Fruit fly (Drosophila melanogaster) whole organism, embryonic: ENCODE results near the gene IFT52.

Source experiments
- Atf6 ChIP-seq: fragments of 200-800 bp; sonication (Bioruptor generic); IDR thresholded peaks from 2 replicates; pipeline ENCODE4 v1.3.6; 2022; ENCODE audit warnings: missing biosample characterization, missing genetic modification characterization
- Bgb ChIP-seq: fragments of 200-800 bp; sonication (Bioruptor generic); IDR thresholded peaks from 2 replicates; pipeline ENCODE4 v1.3.6; 2022; ENCODE audit warnings: missing biosample characterization, missing genetic modification characterization; ENCODE audit not compliant: partially characterized antibody
- CG10267 ChIP-seq: fragments of 200-800 bp; sonication (Bioruptor generic); optimal IDR thresholded peaks from 2 replicates; lab custom pipeline; 2018; ENCODE audit warnings: missing biosample characterization, mild to moderate bottlenecking, missing genetic modification characterization, moderate library complexity
- CG12391 ChIP-seq: fragments of 200-800 bp; sonication (Bioruptor generic); optimal IDR thresholded peaks from 3 replicates; lab custom pipeline; 2018; ENCODE audit warnings: missing biosample characterization, mild to moderate bottlenecking, missing genetic modification characterization, moderate library complexity
- CG13287 ChIP-seq: fragments of 200-800 bp; sonication (Bioruptor generic); IDR thresholded peaks from 2 replicates; pipeline ENCODE4 v1.3.6; 2022; ENCODE audit warnings: missing biosample characterization, missing genetic modification characterization; ENCODE audit not compliant: partially characterized antibody
- CG14710 ChIP-seq: fragments of 200-800 bp; sonication (Bioruptor generic); optimal IDR thresholded peaks from 3 replicates; lab custom pipeline; 2019; ENCODE audit warnings: missing biosample characterization, mild to moderate bottlenecking, missing genetic modification characterization, moderate library complexity
- CG14860 ChIP-seq: fragments of 200-800 bp; sonication (Bioruptor generic); IDR thresholded peaks from 3 replicates; pipeline ENCODE4 v1.3.6; 2022; ENCODE audit warnings: missing biosample characterization, missing genetic modification characterization; ENCODE audit not compliant: partially characterized antibody
- CG16813 ChIP-seq: fragments of 200-800 bp; sonication (Bioruptor generic); IDR thresholded peaks from 3 replicates; pipeline ENCODE4 v1.3.6; 2022; ENCODE audit warnings: missing biosample characterization, missing genetic modification characterization; ENCODE audit not compliant: partially characterized antibody
- CG17829 ChIP-seq: fragments of 200-800 bp; optimal IDR thresholded peaks from 2 replicates; lab custom pipeline; 2019; ENCODE audit warnings: missing biosample characterization, mild to moderate bottlenecking, missing genetic modification characterization, moderate library complexity
- CG18011 ChIP-seq: fragments of 200-800 bp; sonication (Bioruptor generic); optimal IDR thresholded peaks from 2 replicates; lab custom pipeline; 2017; ENCODE audit warnings: missing biosample characterization, missing genetic modification characterization, mild to moderate bottlenecking, moderate library complexity, missing genotype
- CG18599 ChIP-seq: fragments of 200-800 bp; sonication (Bioruptor generic); optimal IDR thresholded peaks from 3 replicates; lab custom pipeline; 2017; ENCODE audit warnings: missing biosample characterization, missing genetic modification characterization, mild to moderate bottlenecking, moderate library complexity, missing genetic modification reagents
- CG2202 ChIP-seq: fragments of 200-800 bp; sonication (Bioruptor generic); optimal IDR thresholded peaks from 2 replicates; lab custom pipeline; 2018; ENCODE audit warnings: missing biosample characterization, mild to moderate bottlenecking, missing genetic modification characterization
- CG2712 ChIP-seq: fragments of 200-800 bp; optimal IDR thresholded peaks from 3 replicates; lab custom pipeline; 2019; ENCODE audit warnings: missing biosample characterization, mild to moderate bottlenecking, missing genetic modification characterization, moderate library complexity
- CG34224 ChIP-seq: fragments of 200-800 bp; sonication (Bioruptor generic); IDR thresholded peaks from 3 replicates; pipeline ENCODE4 v1.3.6; 2022; ENCODE audit warnings: missing biosample characterization, missing genetic modification characterization; ENCODE audit not compliant: partially characterized antibody
- CG6791 ChIP-seq: fragments of 200-800 bp; sonication (Bioruptor generic); IDR thresholded peaks from 3 replicates; pipeline ENCODE4 v1.3.6; 2022; ENCODE audit warnings: missing biosample characterization, missing genetic modification characterization; ENCODE audit not compliant: partially characterized antibody
- CG6813 ChIP-seq: fragments of 200-800 bp; sonication (Bioruptor generic); optimal IDR thresholded peaks from 2 replicates; lab custom pipeline; 2017; ENCODE audit warnings: missing biosample characterization, missing genetic modification characterization, mild to moderate bottlenecking, moderate library complexity, missing genetic modification reagents
- CG7963 ChIP-seq: fragments of 200-800 bp; sonication (Bioruptor generic); IDR thresholded peaks from 3 replicates; pipeline ENCODE4 v1.3.6; 2022; ENCODE audit warnings: missing biosample characterization, missing genetic modification characterization; ENCODE audit not compliant: partially characterized antibody
- CG8290 ChIP-seq, 3 experiments: fragments of 200-800 bp; sonication (Bioruptor generic); optimal IDR thresholded peaks; 2 replicates each; lab custom pipeline; 2016 to 2019; ENCODE audit warnings: missing biosample characterization in 3 of 3, missing genetic modification characterization in 3 of 3, mild to moderate bottlenecking in 2 of 3, moderate library complexity in 1 of 3
- CG8359 ChIP-seq: fragments of 200-800 bp; sonication (Bioruptor generic); optimal IDR thresholded peaks from 2 replicates; lab custom pipeline; 2017; ENCODE audit warnings: missing biosample characterization, mild to moderate bottlenecking, missing genetic modification characterization, borderline replicate concordance
- Camta ChIP-seq: fragments of 200-800 bp; sonication (Bioruptor generic); optimal IDR thresholded peaks from 2 replicates; lab custom pipeline; 2016; ENCODE audit warnings: missing biosample characterization, missing genetic modification characterization
- D19B ChIP-seq: fragments of 200-800 bp; sonication (Bioruptor generic); optimal IDR thresholded peaks from 2 replicates; lab custom pipeline; 2017; ENCODE audit warnings: missing biosample characterization, mild to moderate bottlenecking, missing genetic modification characterization
- Dll ChIP-seq: fragments of 200-800 bp; sonication (Bioruptor generic); IDR thresholded peaks from 4 replicates; pipeline ENCODE4 v1.3.6; 2022; ENCODE audit warnings: missing biosample characterization, missing genetic modification characterization; ENCODE audit not compliant: partially characterized antibody
- Ets65A ChIP-seq: fragments of 200-800 bp; sonication (Bioruptor generic); peaks from one replicate; lab custom pipeline; 2016; ENCODE audit warnings: missing biosample characterization, missing genetic modification characterization
- Ets97D ChIP-seq: fragments of 200-800 bp; sonication (Bioruptor generic); optimal IDR thresholded peaks from 3 replicates; lab custom pipeline; 2016; ENCODE audit warnings: missing biosample characterization, missing genetic modification characterization
- HLH4C ChIP-seq: fragments of 200-800 bp; sonication (Bioruptor generic); IDR thresholded peaks from 3 replicates; pipeline ENCODE4 v1.3.6; 2022; ENCODE audit warnings: missing biosample characterization, missing genetic modification characterization; ENCODE audit not compliant: partially characterized antibody
- Hey ChIP-seq: fragments of 200-800 bp; sonication (Bioruptor generic); optimal IDR thresholded peaks from 3 replicates; lab custom pipeline; 2018; ENCODE audit warnings: missing biosample characterization, mild to moderate bottlenecking, missing genetic modification characterization
- Hmr ChIP-seq: fragments of 200-800 bp; sonication (Bioruptor generic); optimal IDR thresholded peaks from 3 replicates; lab custom pipeline; 2017; ENCODE audit warnings: mild to moderate bottlenecking, missing biosample characterization, missing genetic modification reagents, missing genetic modification characterization
- MESR4 ChIP-seq: fragments of 200-800 bp; sonication (Bioruptor generic); optimal IDR thresholded peaks from 2 replicates; lab custom pipeline; 2018; ENCODE audit warnings: missing biosample characterization, mild to moderate bottlenecking, missing genetic modification characterization, moderate library complexity
- Opbp ChIP-seq: fragments of 200-800 bp; sonication (Bioruptor generic); IDR thresholded peaks from 3 replicates; pipeline ENCODE4 v1.3.6; 2022; ENCODE audit warnings: missing biosample characterization, missing genetic modification characterization; ENCODE audit not compliant: partially characterized antibody
- Poxn ChIP-seq: fragments of 200-800 bp; sonication (Bioruptor generic); IDR thresholded peaks from 2 replicates; pipeline ENCODE4 v1.3.6; 2022; ENCODE audit warnings: missing biosample characterization, missing genetic modification characterization
- Ptx1 ChIP-seq: fragments of 200-800 bp; sonication (Bioruptor generic); IDR thresholded peaks from 2 replicates; pipeline ENCODE4 v1.3.6; 2022; ENCODE audit warnings: missing biosample characterization, missing genetic modification characterization
- amos ChIP-seq: fragments of 200-800 bp; sonication (Bioruptor generic); IDR thresholded peaks from 2 replicates; pipeline ENCODE4 v1.3.6; 2022; ENCODE audit warnings: missing biosample characterization, missing genetic modification characterization; ENCODE audit not compliant: partially characterized antibody
- bbx ChIP-seq: fragments of 200-800 bp; sonication (Bioruptor generic); IDR thresholded peaks from 2 replicates; pipeline ENCODE4 v1.3.6; 2022; ENCODE audit warnings: missing biosample characterization, missing genetic modification characterization; ENCODE audit not compliant: partially characterized antibody
- fd96Cb ChIP-seq: fragments of 200-800 bp; sonication (Bioruptor generic); optimal IDR thresholded peaks from 2 replicates; lab custom pipeline; 2018; ENCODE audit warnings: missing biosample characterization, mild to moderate bottlenecking, missing genetic modification characterization, moderate library complexity
- grn ChIP-seq: fragments of 200-800 bp; sonication (Bioruptor generic); optimal IDR thresholded peaks from 3 replicates; lab custom pipeline; 2017; ENCODE audit warnings: missing biosample characterization, missing genetic modification characterization
- mld ChIP-seq: fragments of 200-800 bp; sonication (Bioruptor generic); IDR thresholded peaks from 3 replicates; pipeline ENCODE4 v1.3.6; 2022; ENCODE audit warnings: missing biosample characterization, missing genetic modification characterization; ENCODE audit not compliant: partially characterized antibody
- nerfin-2 ChIP-seq: fragments of 200-800 bp; sonication (Bioruptor generic); IDR thresholded peaks from 2 replicates; pipeline ENCODE4 v1.3.6; 2022; ENCODE audit warnings: missing biosample characterization, missing genetic modification characterization; ENCODE audit not compliant: partially characterized antibody
- pzg ChIP-seq: fragments of 200-800 bp; sonication (Bioruptor generic); optimal IDR thresholded peaks from 3 replicates; lab custom pipeline; 2018; ENCODE audit warnings: missing biosample characterization, mild to moderate bottlenecking, missing genetic modification characterization, moderate library complexity
- ro ChIP-seq: fragments of 200-800 bp; sonication (Bioruptor generic); IDR thresholded peaks from 2 replicates; pipeline ENCODE4 v1.3.6; 2022; ENCODE audit warnings: missing biosample characterization, missing genetic modification characterization
- salm ChIP-seq: fragments of 200-800 bp; sonication (Bioruptor generic); optimal IDR thresholded peaks from 2 replicates; lab custom pipeline; 2018; ENCODE audit warnings: missing biosample characterization, mild to moderate bottlenecking, missing genetic modification characterization
- sisA ChIP-seq: fragments of 200-800 bp; sonication (Bioruptor generic); IDR thresholded peaks from 2 replicates; pipeline ENCODE4 v1.3.6; 2022; ENCODE audit warnings: missing biosample characterization, missing genetic modification characterization
- sna ChIP-seq: fragments of 200-800 bp; sonication (Bioruptor generic); IDR thresholded peaks from 2 replicates; pipeline ENCODE4 v1.3.6; 2022; ENCODE audit warnings: missing biosample characterization, missing genetic modification characterization; ENCODE audit not compliant: partially characterized antibody
- unc-4 ChIP-seq: fragments of 200-800 bp; sonication (Bioruptor generic); IDR thresholded peaks from 2 replicates; pipeline ENCODE4 v1.3.6; 2022; ENCODE audit warnings: missing biosample characterization, missing genetic modification characterization; ENCODE audit not compliant: partially characterized antibody
- vnd ChIP-seq: fragments of 200-800 bp; sonication (Bioruptor generic); IDR thresholded peaks from 3 replicates; pipeline ENCODE4 v1.3.6; 2022; ENCODE audit warnings: missing biosample characterization, missing genetic modification characterization; ENCODE audit not compliant: partially characterized antibody
- zen2 ChIP-seq: fragments of 200-800 bp; sonication (Bioruptor generic); IDR thresholded peaks from 3 replicates; pipeline ENCODE4 v1.3.6; 2022; ENCODE audit warnings: missing biosample characterization, missing genetic modification characterization; ENCODE audit not compliant: partially characterized antibody

Gene IFT52

DNA sequence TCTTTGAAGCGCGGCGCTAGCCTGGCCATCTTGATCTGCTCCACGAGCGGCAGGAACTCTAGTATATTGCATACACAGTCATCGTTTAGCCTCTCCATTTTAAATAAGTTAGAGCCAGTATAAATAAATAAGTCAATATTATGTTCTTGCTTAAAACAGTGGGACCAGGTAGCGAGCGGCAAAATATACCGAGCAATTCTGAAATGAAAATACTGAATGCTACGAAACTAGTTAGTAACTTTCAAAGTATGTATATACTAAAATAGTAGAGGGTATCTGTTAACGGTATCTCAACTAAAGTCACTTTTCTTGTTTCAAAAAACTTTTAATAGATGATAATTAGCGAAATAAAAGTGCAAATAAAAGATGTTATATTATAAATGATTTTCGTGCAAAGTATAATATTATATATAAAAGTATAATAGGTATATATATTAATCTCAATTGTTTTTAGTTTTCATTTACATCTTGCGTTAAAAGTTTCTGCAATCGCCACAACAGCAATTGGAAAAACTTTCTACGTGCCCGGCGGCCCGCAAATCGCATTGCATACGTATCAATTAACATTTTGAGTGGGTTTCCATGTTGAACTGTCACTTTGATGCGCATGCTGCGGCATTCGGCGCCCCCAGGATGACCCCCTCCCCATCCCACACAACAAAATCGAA, 8.9 kb upstream of the IFT52 start, which contains the start of gene CG13766:
CG13766 (minus strand) TSS at position 162 of the 668 bp plus-strand sequence.
- TF ChIP-seq CG10267 (tag; lab: Kevin White, UChicago) (peak; percentile 28), bbx (GFP tag; lab: Robert Waterston, UW) (peak; percentile 90), Opbp (peak; percentile 79; the same call in 2 of the 3 replicates), CG2202 (no peak), sisA (GFP tag; lab: Robert Waterston, UW) (no peak), Ets65A (GFP tag; lab: Kevin White, UChicago) (peak; percentile 48), MESR4 (GFP tag; lab: Kevin White, UChicago) (peak; percentile 37), CG16813 (peak; percentile 96), HLH4C (peak; percentile 100), Bgb (GFP tag; lab: Robert Waterston, UW) (peak; percentile 94), D19B (GFP tag; lab: Kevin White, UChicago) (peak; percentile 97), Poxn (0 out of 2 replicates have a peak, but pooled peaks have one; percentile 18), pzg (GFP tag; lab: Kevin White, UChicago) (peak; percentile 74), CG18011 (GFP tag; lab: Kevin White, UChicago) (peak; percentile 96), fd96Cb (no peak), CG17829 (tag; lab: Kevin White, UChicago) (peak; percentile 41), CG14860 (GFP tag; lab: Robert Waterston, UW) (peak; percentile 100), Ptx1 (GFP tag; lab: Robert Waterston, UW) (no peak), CG14710 (tag; lab: Kevin White, UChicago) (peak; percentile 45), Hey (tag; lab: Kevin White, UChicago) (no peak), Atf6 (GFP tag; lab: Robert Waterston, UW) (no peak), grn (GFP tag; lab: Kevin White, UChicago) (no peak), CG8359 (no peak), vnd (GFP tag; lab: Robert Waterston, UW) (peak; percentile 97), CG6791 (GFP tag; lab: Robert Waterston, UW) (peak; percentile 97), Ets97D (GFP tag; lab: Kevin White, UChicago) (peak; percentile 26), zen2 (GFP tag; lab: Robert Waterston, UW) (peak; percentile 85), sna (GFP tag; lab: Robert Waterston, UW) (peak; percentile 94), CG6813 (GFP tag; lab: Kevin White, UChicago) (no peak), amos (peak; percentile 74), salm (no peak), ro (no peak), unc-4 (peak; percentile 79), CG18599 (GFP tag; lab: Kevin White, UChicago) (no peak), CG7963 (GFP tag; lab: Robert Waterston, UW) (peak; percentile 98), CG2712 (tag; lab: Kevin White, UChicago) (peak; percentile 10), CG12391 (tag; lab: Kevin White, UChicago) (peak; percentile 15), Hmr (peak; percentile 41), Dll (GFP tag; lab: Robert Waterston, UW) (peak; percentile 81; the same call in 3 of the 4 replicates), CG8290 (GFP tag; optimal IDR thresholded peaks at IDR 0.05; lab: Kevin White, UChicago) (peak; percentile 26), CG8290 (tag; optimal IDR thresholded peaks at IDR 0.05; lab: Kevin White, UChicago) (peak in 1 of 2 experiments; percentile 55), CG34224 (peak; percentile 93), CG13287 (GFP tag; lab: Robert Waterston, UW) (peak; percentile 94), nerfin-2 (GFP tag; lab: Robert Waterston, UW) (peak; percentile 99), Camta (no peak), mld (GFP tag; lab: Robert Waterston, UW) (peak; percentile 97)
